Worm (Caenorhabditis elegans) whole organism, early embryonic: ENCODE results near the gene sre-33.

Experiments used
- B0310.2 ChIP-seq: sonication (generic microtip); optimal IDR thresholded peaks from 2 replicates; lab custom pipeline; 2016; ENCODE audit warnings: mild to moderate bottlenecking, missing genetic modification characterization, missing compliant biosample characterization
- F13C5.2 ChIP-seq: sonication (generic microtip); optimal IDR thresholded peaks from 2 replicates; lab custom pipeline; 2017; ENCODE audit warnings: mild to moderate bottlenecking, missing genetic modification characterization, inconsistent platforms, missing compliant biosample characterization
- ama-1 ChIP-seq: fragments of 150-350 bp; optimal IDR thresholded peaks from 2 replicates; lab custom pipeline; 2014
- ceh-13 ChIP-seq: fragments of 200-800 bp; sonication (Bioruptor generic); optimal IDR thresholded peaks from 2 replicates; lab custom pipeline; 2018; ENCODE audit warnings: mild to moderate bottlenecking, missing genetic modification characterization, missing compliant biosample characterization
- ceh-36 ChIP-seq: sonication (generic microtip); optimal IDR thresholded peaks from 2 replicates; lab custom pipeline; 2016; ENCODE audit warnings: missing genetic modification characterization, inconsistent platforms, missing compliant biosample characterization
- ets-7 ChIP-seq: sonication (generic microtip); optimal IDR thresholded peaks from 2 replicates; lab custom pipeline; 2016; ENCODE audit warnings: missing genotype, missing genetic modification characterization, missing compliant biosample characterization
- hmbx-1 ChIP-seq: sonication (generic microtip); optimal IDR thresholded peaks from 2 replicates; lab custom pipeline; 2016; ENCODE audit warnings: mild to moderate bottlenecking, missing genetic modification characterization, missing compliant biosample characterization
- hmg-4 ChIP-seq: fragments of 200-800 bp; sonication (Bioruptor generic); optimal IDR thresholded peaks from 2 replicates; lab custom pipeline; 2018; ENCODE audit warnings: mild to moderate bottlenecking, missing genetic modification characterization, missing compliant biosample characterization
- hnd-1 ChIP-seq: sonication (generic microtip); optimal IDR thresholded peaks from 2 replicates; lab custom pipeline; 2016; ENCODE audit warnings: missing genetic modification characterization, missing compliant biosample characterization
- pes-1 ChIP-seq: fragments of 200-800 bp; sonication (Bioruptor generic); IDR thresholded peaks from 2 replicates; pipeline ENCODE4 v1.3.6; 2022; ENCODE audit warnings: missing genetic modification reagents, missing genetic modification characterization, missing compliant biosample characterization
- scrt-1 ChIP-seq: fragments of 200-800 bp; sonication (Bioruptor generic); IDR thresholded peaks from 2 replicates; pipeline ENCODE4 v1.3.6; 2022; ENCODE audit warnings: missing genetic modification characterization, missing compliant biosample characterization
- sea-1 ChIP-seq: fragments of 200-800 bp; sonication (Bioruptor generic); conservative IDR thresholded peaks from 2 replicates; pipeline ENCODE4 v1.3.6; 2022; ENCODE audit warnings: missing genetic modification characterization, missing compliant biosample characterization
- tbx-11 ChIP-seq: fragments of 200-800 bp; sonication (Bioruptor generic); IDR thresholded peaks from 2 replicates; pipeline ENCODE4 v1.3.6; 2022; ENCODE audit warnings: missing genetic modification characterization, missing compliant biosample characterization
- tbx-37 ChIP-seq: fragments of 200-800 bp; sonication (Bioruptor generic); conservative IDR thresholded peaks from 2 replicates; pipeline ENCODE4 v1.3.6; 2022; ENCODE audit warnings: missing genetic modification reagents, missing genetic modification characterization, missing compliant biosample characterization

ce11 chrII:12496981-12497380 is 43.9 kb downstream of the sre-33 start, which contains the start of gene T21B4.3:
- no peak for TF ChIP-seq pes-1 (GFP tag; lab: Robert Waterston, UW)
- no peak for TF ChIP-seq F13C5.2 (tag; lab: Kevin White, UChicago)
- no peak for TF ChIP-seq scrt-1 (GFP tag; lab: Robert Waterston, UW)
- no peak for TF ChIP-seq hmg-4 (GFP tag; lab: Kevin White, UChicago)
- TF ChIP-seq ama-1 (lab: Kevin White, UChicago): no peak
- TF ChIP-seq B0310.2 (tag; lab: Kevin White, UChicago): no peak
- no peak for TF ChIP-seq hmbx-1 (tag; lab: Kevin White, UChicago)
- no peak for TF ChIP-seq tbx-11 (GFP tag; lab: Robert Waterston, UW)
- TF ChIP-seq hnd-1 (tag; lab: Kevin White, UChicago): no peak
- TF ChIP-seq sea-1 (GFP tag; lab: Robert Waterston, UW): no peak
- no peak for TF ChIP-seq tbx-37
- TF ChIP-seq ceh-36: no peak
- no peak for TF ChIP-seq ceh-13 (GFP tag; lab: Kevin White, UChicago)
- TF ChIP-seq ets-7 (tag; lab: Kevin White, UChicago): no peak
